Fruit fly (Drosophila melanogaster) whole organism, adult: ENCODE measurements around the gene atl.

Experiments
- CG11617 ChIP-seq: fragments of 200-800 bp; sonication (Bioruptor generic); optimal IDR thresholded peaks from 2 replicates; lab custom pipeline; 2017; ENCODE audit warnings: mild to moderate bottlenecking, missing biosample characterization, missing genetic modification reagents, missing genetic modification characterization
- CG12768 ChIP-seq: fragments of 200-800 bp; sonication (Bioruptor generic); optimal IDR thresholded peaks from 2 replicates; lab custom pipeline; 2017; ENCODE audit warnings: missing biosample characterization, missing genetic modification characterization, mild to moderate bottlenecking, moderate library complexity, missing genetic modification reagents
- CG14711 ChIP-seq: fragments of 200-800 bp; sonication (Bioruptor generic); optimal IDR thresholded peaks from 2 replicates; lab custom pipeline; 2018; ENCODE audit warnings: missing biosample characterization, mild to moderate bottlenecking, missing genetic modification characterization, moderate library complexity
- CG1620 ChIP-seq: fragments of 200-800 bp; sonication (Bioruptor generic); optimal IDR thresholded peaks from 2 replicates; lab custom pipeline; 2016; ENCODE audit warnings: missing biosample characterization, missing genetic modification characterization
- CG5204 ChIP-seq: fragments of 200-800 bp; sonication (Bioruptor generic); optimal IDR thresholded peaks from 2 replicates; lab custom pipeline; 2016; ENCODE audit warnings: missing biosample characterization, missing genetic modification characterization
- CG7101 ChIP-seq: fragments of 200-800 bp; sonication (Bioruptor generic); optimal IDR thresholded peaks from 2 replicates; lab custom pipeline; 2018; ENCODE audit warnings: missing biosample characterization, mild to moderate bottlenecking, missing genetic modification characterization, moderate library complexity
- Crg-1 ChIP-seq: fragments of 200-800 bp; sonication (Bioruptor generic); optimal IDR thresholded peaks from 2 replicates; lab custom pipeline; 2016; ENCODE audit warnings: missing biosample characterization, missing genetic modification characterization
- Mnt ChIP-seq: fragments of 200-800 bp; sonication (Bioruptor generic); optimal IDR thresholded peaks from 2 replicates; lab custom pipeline; 2016; ENCODE audit warnings: missing biosample characterization, mild to moderate bottlenecking, missing genetic modification characterization
- bab1 ChIP-seq: fragments of 200-800 bp; sonication (Bioruptor generic); optimal IDR thresholded peaks from 3 replicates; lab custom pipeline; 2019; ENCODE audit warnings: missing biosample characterization, mild to moderate bottlenecking, missing genetic modification characterization, moderate library complexity
- kay ChIP-seq: fragments of 200-800 bp; sonication (Bioruptor generic); peaks from one replicate; lab custom pipeline; 2016; ENCODE audit warnings: missing biosample characterization, missing genetic modification characterization, borderline replicate concordance
- toe ChIP-seq: fragments of 200-800 bp; sonication (Bioruptor generic); optimal IDR thresholded peaks from 2 replicates; lab custom pipeline; 2016; ENCODE audit warnings: missing biosample characterization, missing genetic modification characterization

DNA sequence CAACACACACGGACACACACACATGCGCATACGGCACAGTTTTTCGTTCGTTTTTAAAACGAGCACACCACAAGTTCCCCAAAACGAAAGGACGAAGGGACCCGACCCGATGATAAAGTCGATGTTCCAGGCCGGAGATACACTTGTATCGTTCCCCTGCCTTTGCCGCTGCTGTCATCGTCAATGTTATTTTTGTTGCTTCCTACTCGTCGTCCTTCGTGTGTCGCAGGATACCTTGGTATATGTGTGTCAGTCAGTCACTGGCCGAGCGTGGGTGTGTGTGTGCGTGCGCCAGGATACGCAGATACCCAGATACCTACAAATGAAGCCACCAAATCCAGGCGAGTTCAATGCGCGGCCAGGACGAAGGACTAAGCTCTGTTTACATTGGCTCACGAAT, 37.6 kb downstream of the atl start:
- TF ChIP-seq CG1620 (GFP tag; lab: Kevin White, UChicago) (no peak), CG11617 (GFP tag; lab: Kevin White, UChicago) (no peak), CG12768 (GFP tag; lab: Kevin White, UChicago) (no peak), CG5204 (GFP tag; lab: Kevin White, UChicago) (no peak), Crg-1 (no peak), toe (GFP tag; lab: Kevin White, UChicago) (no peak), kay (GFP tag; lab: Kevin White, UChicago) (no peak), Mnt (GFP tag; lab: Kevin White, UChicago) (no peak), CG7101 (no peak), CG14711 (tag; lab: Kevin White, UChicago) (no peak), bab1 (GFP tag; lab: Kevin White, UChicago) (no peak)
